Worm (Caenorhabditis elegans) whole organism, L3 larva: ENCODE data around the gene F28H7.7.

Experiments
- R02D3.7 ChIP-seq: fragments of 150-350 bp; optimal IDR thresholded peaks from 2 replicates; lab custom pipeline; 2014; ENCODE audit warnings: missing biosample characterization, missing genetic modification characterization
- ZK546.5 ChIP-seq: sonication (generic microtip); optimal IDR thresholded peaks from 2 replicates; lab custom pipeline; 2017; ENCODE audit warnings: missing biosample characterization, missing genetic modification characterization
- ama-1 ChIP-seq: fragments of 150-350 bp; optimal IDR thresholded peaks from 2 replicates; lab custom pipeline; 2018
- ceh-16 ChIP-seq: sonication (generic microtip); optimal IDR thresholded peaks from 2 replicates; lab custom pipeline; 2017; ENCODE audit warnings: missing biosample characterization, missing genetic modification characterization
- ceh-28 ChIP-seq: fragments of 150-350 bp; optimal IDR thresholded peaks from 2 replicates; lab custom pipeline; 2014; ENCODE audit warnings: missing biosample characterization, missing genetic modification reagents, missing genetic modification characterization
- ceh-82 ChIP-seq: fragments of 150-350 bp; optimal IDR thresholded peaks from 2 replicates; lab custom pipeline; 2014; ENCODE audit warnings: missing biosample characterization, missing genetic modification characterization
- daf-12 ChIP-seq: fragments of 150-350 bp; optimal IDR thresholded peaks from 2 replicates; lab custom pipeline; 2014; ENCODE audit warnings: missing biosample characterization, missing genetic modification reagents, missing genetic modification characterization
- egl-27 ChIP-seq: sonication (generic microtip); optimal IDR thresholded peaks from 4 replicates; lab custom pipeline; 2017; ENCODE audit warnings: missing biosample characterization, missing genetic modification reagents, missing genetic modification characterization
- egl-5 ChIP-seq: fragments of 150-350 bp; optimal IDR thresholded peaks from 2 replicates; lab custom pipeline; 2017; ENCODE audit warnings: missing biosample characterization, missing genetic modification reagents, missing genetic modification characterization, inconsistent platforms
- elt-1 ChIP-seq: fragments of 150-350 bp; optimal IDR thresholded peaks from 2 replicates; lab custom pipeline; 2014; ENCODE audit warnings: missing biosample characterization, missing genetic modification characterization
- elt-2 ChIP-seq: sonication (generic microtip); optimal IDR thresholded peaks from 2 replicates; lab custom pipeline; 2016; ENCODE audit warnings: missing genetic modification reagents, mild to moderate bottlenecking, missing genetic modification characterization, missing compliant biosample characterization
- elt-3 ChIP-seq, 3 experiments: fragments of 150-350 bp in 1 of 3; sonication (generic microtip) in 2 of 3; optimal IDR thresholded peaks; 2 replicates in 2 of 3; 4 replicates in 1 of 3; lab custom pipeline; 2014 to 2017; ENCODE audit warnings: missing biosample characterization in 3 of 3, missing genetic modification characterization in 3 of 3
- eor-1 ChIP-seq, 2 experiments: fragments of 150-350 bp; optimal IDR thresholded peaks; 2 replicates each; lab custom pipeline; 2014 to 2018; ENCODE audit warnings: missing biosample characterization in 2 of 2, missing genetic modification characterization in 2 of 2
- fkh-10 ChIP-seq: sonication (generic microtip); optimal IDR thresholded peaks from 2 replicates; lab custom pipeline; 2017; ENCODE audit warnings: missing biosample characterization, missing genetic modification reagents, missing genetic modification characterization
- fkh-2 ChIP-seq: fragments of 150-350 bp; optimal IDR thresholded peaks from 2 replicates; lab custom pipeline; 2014; ENCODE audit warnings: missing biosample characterization, missing genetic modification reagents, missing genetic modification characterization
- fos-1 ChIP-seq: fragments of 150-350 bp; optimal IDR thresholded peaks from 2 replicates; lab custom pipeline; 2014; ENCODE audit warnings: missing biosample characterization, missing genetic modification characterization
- jun-1 ChIP-seq: fragments of 150-350 bp; optimal IDR thresholded peaks from 2 replicates; lab custom pipeline; 2014; ENCODE audit warnings: missing biosample characterization, missing genetic modification reagents, missing genetic modification characterization
- lin-15B ChIP-seq: fragments of 150-350 bp; optimal IDR thresholded peaks from 2 replicates; lab custom pipeline; 2014; ENCODE audit warnings: missing biosample characterization, missing genetic modification characterization
- lin-39 ChIP-seq: fragments of 150-350 bp; optimal IDR thresholded peaks from 2 replicates; lab custom pipeline; 2018; ENCODE audit warnings: missing biosample characterization, missing genetic modification reagents, missing genetic modification characterization
- lsy-12 ChIP-seq: sonication (generic microtip); optimal IDR thresholded peaks from 2 replicates; lab custom pipeline; 2016; ENCODE audit warnings: mild to moderate bottlenecking, missing genetic modification characterization, missing compliant biosample characterization
- mdl-1 ChIP-seq: fragments of 150-350 bp; optimal IDR thresholded peaks from 2 replicates; lab custom pipeline; 2014; ENCODE audit warnings: missing biosample characterization, missing genetic modification characterization
- mml-1 ChIP-seq: fragments of 150-350 bp; sonication (generic microtip); optimal IDR thresholded peaks from 3 replicates; lab custom pipeline; 2014; ENCODE audit warnings: missing biosample characterization, missing genetic modification characterization
- nhr-11 ChIP-seq: fragments of 150-350 bp; optimal IDR thresholded peaks from 2 replicates; lab custom pipeline; 2014; ENCODE audit warnings: missing biosample characterization, missing genetic modification characterization
- nhr-12 ChIP-seq: fragments of 150-350 bp; optimal IDR thresholded peaks from 2 replicates; lab custom pipeline; 2014; ENCODE audit warnings: missing biosample characterization, missing genetic modification characterization
- nhr-237 ChIP-seq: fragments of 150-350 bp; optimal IDR thresholded peaks from 2 replicates; lab custom pipeline; 2014; ENCODE audit warnings: missing biosample characterization, missing genetic modification characterization
- nhr-28 ChIP-seq: fragments of 150-350 bp; optimal IDR thresholded peaks from 2 replicates; lab custom pipeline; 2014; ENCODE audit warnings: missing biosample characterization, missing genetic modification characterization
- nhr-67 ChIP-seq: fragments of 150-350 bp; optimal IDR thresholded peaks from 2 replicates; lab custom pipeline; 2014; ENCODE audit warnings: missing biosample characterization, missing genetic modification characterization
- nhr-76 ChIP-seq: fragments of 150-350 bp; sonication (generic microtip); optimal IDR thresholded peaks from 5 replicates; lab custom pipeline; 2014; ENCODE audit warnings: missing biosample characterization, missing genetic modification characterization
- nhr-77 ChIP-seq: fragments of 150-350 bp; optimal IDR thresholded peaks from 2 replicates; lab custom pipeline; 2014; ENCODE audit warnings: missing biosample characterization, missing genetic modification characterization
- pha-4 ChIP-seq: fragments of 150-350 bp; optimal IDR thresholded peaks from 2 replicates; lab custom pipeline; 2014; ENCODE audit warnings: missing biosample characterization, missing genetic modification reagents, missing genetic modification characterization
- pqm-1 ChIP-seq: fragments of 150-350 bp; optimal IDR thresholded peaks from 2 replicates; lab custom pipeline; 2017; ENCODE audit warnings: missing biosample characterization, missing genetic modification characterization, inconsistent platforms
- skn-1 ChIP-seq: fragments of 150-350 bp; optimal IDR thresholded peaks from 2 replicates; lab custom pipeline; 2014; ENCODE audit warnings: missing biosample characterization, missing genetic modification characterization
- snpc-4 ChIP-seq: fragments of 150-350 bp; optimal IDR thresholded peaks from 2 replicates; lab custom pipeline; 2014; ENCODE audit warnings: missing biosample characterization, missing genetic modification characterization
- tbx-2 ChIP-seq: sonication (generic microtip); optimal IDR thresholded peaks from 2 replicates; lab custom pipeline; 2016; ENCODE audit warnings: mild to moderate bottlenecking, missing genetic modification characterization, missing compliant biosample characterization
- unc-39 ChIP-seq: sonication (generic microtip); optimal IDR thresholded peaks from 4 replicates; lab custom pipeline; 2017; ENCODE audit warnings: missing biosample characterization, missing genetic modification characterization
- unc-62 ChIP-seq: fragments of 150-350 bp; sonication (generic microtip); optimal IDR thresholded peaks from 4 replicates; lab custom pipeline; 2014; ENCODE audit warnings: missing biosample characterization, missing genetic modification reagents, missing genetic modification characterization
- ztf-11 ChIP-seq: fragments of 150-350 bp; optimal IDR thresholded peaks from 2 replicates; lab custom pipeline; 2014; ENCODE audit warnings: missing biosample characterization, missing genetic modification characterization

The F28H7.7 gene

ce11 chrV:10793498-10793897 is 39.5 kb upstream of the F28H7.7 start, which contains the start of gene ule-3:
ule-3 (plus strand) TSS chrV:10793798.
- TF ChIP-seq unc-39 (tag; lab: Kevin White, UChicago), result no peak
- TF ChIP-seq lin-39 (tag; lab: Kevin White, UChicago), result no peak
- no peak for TF ChIP-seq unc-62 (GFP tag; lab: Kevin White, UChicago)
- TF ChIP-seq ztf-11 (tag; lab: Kevin White, UChicago), result no peak

ce11 chrV:10792775-10793174 is 38.8 kb upstream of the F28H7.7 start, which contains the start of gene D1054.10:
D1054.10 (minus strand) TSS chrV:10792875.
- no peak for TF ChIP-seq unc-39 (tag; lab: Kevin White, UChicago)
- no peak for TF ChIP-seq eor-1 (tag; optimal IDR thresholded peaks at IDR 0.05; lab: Kevin White, UChicago)
- no peak for TF ChIP-seq unc-62 (GFP tag; lab: Kevin White, UChicago)
- TF ChIP-seq ztf-11 (tag; lab: Kevin White, UChicago), result no peak
- TF ChIP-seq ceh-16 (tag; lab: Kevin White, UChicago), result no peak
- TF ChIP-seq mml-1, result no peak
- no peak for TF ChIP-seq nhr-67 (tag; lab: Kevin White, UChicago)
- TF ChIP-seq mdl-1 (tag; lab: Kevin White, UChicago), result no peak
- no peak for TF ChIP-seq elt-1 (tag; lab: Kevin White, UChicago)
- TF ChIP-seq egl-27, result no peak
- no peak for TF ChIP-seq pha-4 (tag; lab: Kevin White, UChicago)
- no peak for TF ChIP-seq nhr-76 (tag; lab: Kevin White, UChicago)

ce11 chrV:10790921-10791320 is 37.0 kb upstream of the F28H7.7 start, which contains the start of gene D1054.9:
D1054.9 (minus strand) TSS chrV:10791057.
- TF ChIP-seq nhr-77 (tag; lab: Kevin White, UChicago) (no peak), nhr-12 (tag; lab: Kevin White, UChicago) (no peak), elt-1 (tag; lab: Kevin White, UChicago) (no peak), fkh-2 (no peak), mml-1 (no peak), lin-15B (tag; lab: Kevin White, UChicago) (no peak), egl-27 (no peak), nhr-237 (tag; lab: Kevin White, UChicago) (no peak), pqm-1 (tag; lab: Kevin White, UChicago) (no peak), eor-1 (tag; optimal IDR thresholded peaks at IDR 0.05; lab: Kevin White, UChicago) (no peak), ceh-16 (tag; lab: Kevin White, UChicago) (no peak), egl-5 (no peak), ZK546.5 (tag; lab: Kevin White, UChicago) (no peak), lin-39 (tag; lab: Kevin White, UChicago) (no peak), skn-1 (no peak), daf-12 (tag; lab: Kevin White, UChicago) (no peak)

- TF ChIP-seq pha-4 (tag; lab: Kevin White, UChicago) (peak; percentile 56), ama-1 (no peak)
- TF ChIP-seq, all 47 proteins: peak for 1
Measured at ce11 chrV:10784011-10784410, 30.1 kb upstream of the F28H7.7 start, which contains the start of gene D1054.8. D1054.8 (plus strand) TSS chrV:10784311.

- TF ChIP-seq elt-1 (tag; lab: Kevin White, UChicago) (no peak), pha-4 (tag; lab: Kevin White, UChicago) (peak; percentile 46), ceh-28 (tag; lab: Kevin White, UChicago) (peak; percentile 64), lsy-12 (tag; lab: Kevin White, UChicago) (no peak), elt-3 (tag; optimal IDR thresholded peaks at IDR 0.05; lab: Kevin White, UChicago) (no peak), pqm-1 (tag; lab: Kevin White, UChicago) (peak; percentile 91), elt-2 (tag; lab: Kevin White, UChicago) (peak; percentile 94), snpc-4 (tag; lab: Kevin White, UChicago) (no peak), jun-1 (tag; lab: Kevin White, UChicago) (peak; percentile 80)
- TF ChIP-seq, all 47 proteins: peak for 5
Measured at ce11 chrV:10776528-10777055, 22.6 kb upstream of the F28H7.7 start, which contains the start of gene D1054.5. D1054.5 (minus strand) TSS chrV:10776578.

ce11 chrV:10773216-10773615 is 19.3 kb upstream of the F28H7.7 start:
- TF ChIP-seq unc-39 (tag; lab: Kevin White, UChicago) (no peak), ama-1 (no peak), lin-39 (tag; lab: Kevin White, UChicago) (no peak), mdl-1 (tag; lab: Kevin White, UChicago) (no peak), ceh-28 (tag; lab: Kevin White, UChicago) (no peak), nhr-237 (tag; lab: Kevin White, UChicago) (no peak), fkh-10 (GFP tag; lab: Kevin White, UChicago) (no peak), ceh-82 (tag; lab: Kevin White, UChicago) (no peak), nhr-11 (tag; lab: Kevin White, UChicago) (no peak), elt-3 (tag; optimal IDR thresholded peaks at IDR 0.05; lab: Kevin White, UChicago) (no peak), fos-1 (no peak), fkh-2 (no peak), elt-2 (tag; lab: Kevin White, UChicago) (no peak), daf-12 (tag; lab: Kevin White, UChicago) (no peak), elt-1 (tag; lab: Kevin White, UChicago) (no peak), ztf-11 (tag; lab: Kevin White, UChicago) (no peak), tbx-2 (tag; lab: Kevin White, UChicago) (no peak), R02D3.7 (tag; lab: Kevin White, UChicago) (no peak), nhr-28 (tag; lab: Kevin White, UChicago) (no peak), skn-1 (no peak)
